Fruit fly (Drosophila melanogaster) S2 (cell line): ENCODE measurements around the gene Mcm6.

Experiments
- CG8478 ChIP-seq: fragments of >200 bp; optimal IDR thresholded peaks from 2 replicates; lab custom pipeline; 2018
- CTCF ChIP-seq, 2 experiments: fragments of >200 bp; optimal IDR thresholded peaks; 2 replicates each; lab custom pipeline; 2018

dm6 chrX:6702028-6702433, 27.8 kb downstream of the Mcm6 start:
- TF ChIP-seq CG8478 (lab: Kevin White, UChicago) (no peak), CTCF (optimal IDR thresholded peaks at IDR 0.05; lab: Kevin White, UChicago) (no peak)
